Worm (Caenorhabditis elegans) whole organism, L1 larva: ENCODE results near the gene pfd-2.
A peak's percentile ranks its signal among the peaks of the same experiment; 100 is the strongest.

Experiments used
- C04F5.9 ChIP-seq: sonication (generic microtip); optimal IDR thresholded peaks from 2 replicates; lab custom pipeline; 2016; ENCODE audit warnings: missing genetic modification characterization, missing compliant biosample characterization
- C16A3.4 ChIP-seq: fragments of 150-350 bp; optimal IDR thresholded peaks from 2 replicates; lab custom pipeline; 2014; ENCODE audit warnings: missing biosample characterization, missing genetic modification characterization
- aha-1 ChIP-seq: fragments of 150-350 bp; optimal IDR thresholded peaks from 2 replicates; lab custom pipeline; 2014; ENCODE audit warnings: missing biosample characterization, missing genetic modification characterization
- alr-1 ChIP-seq: fragments of 200-800 bp; sonication (Bioruptor generic); optimal IDR thresholded peaks from 2 replicates; lab custom pipeline; 2018; ENCODE audit warnings: borderline replicate concordance, mild to moderate bottlenecking, missing genetic modification characterization, missing compliant biosample characterization
- ama-1 ChIP-seq: fragments of 150-350 bp; optimal IDR thresholded peaks from 2 replicates; lab custom pipeline; 2014
- ceh-63 ChIP-seq: fragments of 200-800 bp; sonication (Bioruptor generic); optimal IDR thresholded peaks from 2 replicates; lab custom pipeline; 2018; ENCODE audit warnings: mild to moderate bottlenecking, missing genetic modification characterization, missing compliant biosample characterization
- ceh-88 ChIP-seq: fragments of 200-800 bp; sonication (Bioruptor generic); IDR thresholded peaks from 2 replicates; pipeline ENCODE4 v1.3.6; 2022; ENCODE audit warnings: missing genetic modification characterization, missing compliant biosample characterization
- ces-1 ChIP-seq: fragments of 150-350 bp; optimal IDR thresholded peaks from 2 replicates; lab custom pipeline; 2014; ENCODE audit warnings: missing biosample characterization, missing genetic modification reagents, missing genetic modification characterization
- dpl-1 ChIP-seq, 3 experiments: fragments of 150-350 bp in 2 of 3; sonication (generic microtip) in 1 of 3; optimal IDR thresholded peaks; 2 replicates each; lab custom pipeline; 2014 to 2017; ENCODE audit warnings: missing biosample characterization in 3 of 3, missing genetic modification characterization in 3 of 3, missing genetic modification reagents in 3 of 3
- efl-1 ChIP-seq, 4 experiments: fragments of 150-350 bp; optimal IDR thresholded peaks in 3 of 4; peaks in 1 of 4; 1 replicate in 1 of 4; 2 replicates in 3 of 4; lab custom pipeline; 2014; ENCODE audit warnings: missing biosample characterization in 2 of 4, missing genetic modification characterization in 2 of 4, missing genetic modification reagents in 2 of 4
- egl-13 ChIP-seq: sonication (generic microtip); optimal IDR thresholded peaks from 2 replicates; lab custom pipeline; 2016; ENCODE audit warnings: missing genotype, missing genetic modification reagents, missing genetic modification characterization, missing compliant biosample characterization
- egl-27 ChIP-seq, 2 experiments: fragments of 150-350 bp in 1 of 2; sonication (generic microtip); optimal IDR thresholded peaks; 3 replicates each; lab custom pipeline; 2017 to 2018; ENCODE audit warnings: missing biosample characterization in 2 of 2, missing genetic modification characterization in 2 of 2, missing genetic modification reagents in 2 of 2
- elt-2 ChIP-seq: sonication (generic microtip); optimal IDR thresholded peaks from 2 replicates; lab custom pipeline; 2016; ENCODE audit warnings: missing genetic modification characterization, mild to moderate bottlenecking, inconsistent platforms, missing compliant biosample characterization, missing genetic modification reagents
- fkh-10 ChIP-seq: sonication (generic microtip); optimal IDR thresholded peaks from 2 replicates; lab custom pipeline; 2017; ENCODE audit warnings: missing biosample characterization, missing genetic modification reagents, missing genetic modification characterization
- fkh-8 ChIP-seq: sonication (generic microtip); optimal IDR thresholded peaks from 2 replicates; lab custom pipeline; 2016; ENCODE audit warnings: mild to moderate bottlenecking, missing genetic modification characterization, missing compliant biosample characterization
- grh-1 ChIP-seq: fragments of 200-800 bp; sonication (Bioruptor generic); IDR thresholded peaks from 2 replicates; pipeline ENCODE4 v1.3.6; 2022; ENCODE audit warnings: missing genetic modification reagents, missing genetic modification characterization, missing compliant biosample characterization
- hpl-2 ChIP-seq: fragments of 150-350 bp; optimal IDR thresholded peaks from 2 replicates; lab custom pipeline; 2014; ENCODE audit warnings: missing biosample characterization, missing genetic modification reagents, missing genetic modification characterization
- irx-1 ChIP-seq: sonication (generic microtip); optimal IDR thresholded peaks from 2 replicates; lab custom pipeline; 2016; ENCODE audit warnings: missing genetic modification characterization, missing compliant biosample characterization
- jun-1 ChIP-seq: fragments of 150-350 bp; optimal IDR thresholded peaks from 2 replicates; lab custom pipeline; 2014; ENCODE audit warnings: missing biosample characterization, missing genetic modification reagents, missing genetic modification characterization
- lin-14 ChIP-seq: fragments of 200-800 bp; sonication (Bioruptor generic); optimal IDR thresholded peaks from 2 replicates; lab custom pipeline; 2018; ENCODE audit warnings: mild to moderate bottlenecking, missing genetic modification characterization, moderate library complexity, missing compliant biosample characterization
- lin-15B ChIP-seq: fragments of 150-350 bp; sonication (generic microtip); optimal IDR thresholded peaks from 3 replicates; lab custom pipeline; 2014; ENCODE audit warnings: missing biosample characterization, missing genetic modification characterization
- lin-35 ChIP-seq, 2 experiments: fragments of 150-350 bp; optimal IDR thresholded peaks; 2 replicates each; lab custom pipeline; 2014; ENCODE audit warnings: missing biosample characterization in 2 of 2, missing genetic modification characterization in 2 of 2, missing genetic modification reagents in 2 of 2
- lin-39 ChIP-seq: fragments of 150-350 bp; optimal IDR thresholded peaks from 2 replicates; lab custom pipeline; 2014; ENCODE audit warnings: missing biosample characterization, missing genetic modification reagents, missing genetic modification characterization
- lir-3 ChIP-seq: sonication (generic microtip); optimal IDR thresholded peaks from 2 replicates; lab custom pipeline; 2016; ENCODE audit warnings: mild to moderate bottlenecking, missing genetic modification characterization, moderate library complexity, missing compliant biosample characterization; ENCODE audit not compliant: poor library complexity
- lsy-2 ChIP-seq, 2 experiments: fragments of 150-350 bp; optimal IDR thresholded peaks; 2 replicates each; lab custom pipeline; 2014; ENCODE audit warnings: missing biosample characterization in 2 of 2, missing genetic modification characterization in 2 of 2
- mab-9 ChIP-seq: fragments of 200-800 bp; sonication (Bioruptor generic); IDR thresholded peaks from 2 replicates; pipeline ENCODE4 v1.3.6; 2022; ENCODE audit warnings: missing genetic modification reagents, missing genetic modification characterization, missing compliant biosample characterization
- mdl-1 ChIP-seq, 2 experiments: fragments of 150-350 bp; optimal IDR thresholded peaks; 2 replicates each; lab custom pipeline; 2014 to 2017; ENCODE audit warnings: missing biosample characterization in 2 of 2, missing genetic modification characterization in 2 of 2, inconsistent platforms in 1 of 2
- mef-2 ChIP-seq: fragments of 150-350 bp; optimal IDR thresholded peaks from 2 replicates; lab custom pipeline; 2014; ENCODE audit warnings: missing biosample characterization, missing genetic modification characterization
- mep-1 ChIP-seq: fragments of 150-350 bp; optimal IDR thresholded peaks from 2 replicates; lab custom pipeline; 2014; ENCODE audit warnings: missing biosample characterization, missing genetic modification characterization
- nhr-11 ChIP-seq: fragments of 150-350 bp; optimal IDR thresholded peaks from 2 replicates; lab custom pipeline; 2014; ENCODE audit warnings: missing biosample characterization, missing genetic modification characterization
- nhr-12 ChIP-seq: sonication (generic microtip); optimal IDR thresholded peaks from 2 replicates; lab custom pipeline; 2017; ENCODE audit warnings: missing biosample characterization, missing genetic modification characterization
- nhr-19 ChIP-seq: fragments of 200-800 bp; sonication (Bioruptor generic); conservative IDR thresholded peaks from 2 replicates; pipeline ENCODE4 v1.3.6; 2022; ENCODE audit warnings: missing genetic modification characterization, missing compliant biosample characterization
- nhr-237 ChIP-seq: fragments of 150-350 bp; optimal IDR thresholded peaks from 2 replicates; lab custom pipeline; 2014; ENCODE audit warnings: missing biosample characterization, missing genetic modification characterization
- nhr-28 ChIP-seq: fragments of 150-350 bp; optimal IDR thresholded peaks from 2 replicates; lab custom pipeline; 2014; ENCODE audit warnings: missing biosample characterization, missing genetic modification characterization
- nhr-76 ChIP-seq: sonication (generic microtip); optimal IDR thresholded peaks from 2 replicates; lab custom pipeline; 2017; ENCODE audit warnings: missing biosample characterization, missing genetic modification characterization
- nhr-77 ChIP-seq: fragments of 150-350 bp; optimal IDR thresholded peaks from 2 replicates; lab custom pipeline; 2014; ENCODE audit warnings: missing biosample characterization, missing genetic modification characterization
- nhr-90 ChIP-seq: sonication (generic microtip); optimal IDR thresholded peaks from 2 replicates; lab custom pipeline; 2016; ENCODE audit warnings: mild to moderate bottlenecking, missing genetic modification characterization, missing compliant biosample characterization; ENCODE audit not compliant: poor library complexity
- pag-3 ChIP-seq: sonication (generic microtip); optimal IDR thresholded peaks from 2 replicates; lab custom pipeline; 2017; ENCODE audit warnings: missing genetic modification characterization, mild to moderate bottlenecking, missing compliant biosample characterization, antibody characterized with exemption, borderline replicate concordance; ENCODE audit not compliant: insufficient read depth
- pax-3 ChIP-seq: fragments of 200-800 bp; sonication (Bioruptor generic); optimal IDR thresholded peaks from 2 replicates; lab custom pipeline; 2018; ENCODE audit warnings: mild to moderate bottlenecking, missing genetic modification characterization, moderate library complexity, missing compliant biosample characterization
- pqm-1 ChIP-seq: sonication (generic microtip); optimal IDR thresholded peaks from 3 replicates; lab custom pipeline; 2017; ENCODE audit warnings: missing biosample characterization, missing genetic modification characterization
- skn-1 ChIP-seq: fragments of 150-350 bp; optimal IDR thresholded peaks from 2 replicates; lab custom pipeline; 2014; ENCODE audit warnings: missing biosample characterization, missing genetic modification characterization
- snpc-4 ChIP-seq: fragments of 150-350 bp; optimal IDR thresholded peaks from 2 replicates; lab custom pipeline; 2014; ENCODE audit warnings: missing biosample characterization, missing genetic modification characterization
- snu-23 ChIP-seq: sonication (generic microtip); optimal IDR thresholded peaks from 2 replicates; lab custom pipeline; 2016; ENCODE audit warnings: missing genetic modification characterization, missing compliant biosample characterization
- sox-4 ChIP-seq: sonication (generic microtip); optimal IDR thresholded peaks from 2 replicates; lab custom pipeline; 2016; ENCODE audit warnings: missing genetic modification characterization, missing compliant biosample characterization
- tbx-2 ChIP-seq: sonication (generic microtip); optimal IDR thresholded peaks from 2 replicates; lab custom pipeline; 2016; ENCODE audit warnings: missing genetic modification characterization, missing compliant biosample characterization
- tlp-1 ChIP-seq: fragments of 150-350 bp; optimal IDR thresholded peaks from 2 replicates; lab custom pipeline; 2014; ENCODE audit warnings: missing biosample characterization, missing genetic modification characterization
- unc-130 ChIP-seq: fragments of 150-350 bp; optimal IDR thresholded peaks from 2 replicates; lab custom pipeline; 2017; ENCODE audit warnings: missing biosample characterization, missing genetic modification characterization, inconsistent platforms
- unc-30 ChIP-seq: sonication (generic microtip); optimal IDR thresholded peaks from 2 replicates; lab custom pipeline; 2017; ENCODE audit warnings: missing biosample characterization, missing genetic modification characterization
- unc-86 ChIP-seq: sonication (generic microtip); optimal IDR thresholded peaks from 2 replicates; lab custom pipeline; 2016; ENCODE audit warnings: missing genetic modification characterization, missing compliant biosample characterization
- zag-1 ChIP-seq: fragments of 150-350 bp; optimal IDR thresholded peaks from 2 replicates; lab custom pipeline; 2014; ENCODE audit warnings: missing biosample characterization, missing genetic modification characterization
- ztf-11 ChIP-seq, 2 experiments: sonication (generic microtip); optimal IDR thresholded peaks; 2 replicates each; lab custom pipeline; 2016 to 2017; ENCODE audit warnings: missing genetic modification characterization in 2 of 2, missing biosample characterization in 1 of 2, missing compliant biosample characterization in 1 of 2
- ztf-4 ChIP-seq: fragments of 150-350 bp; optimal IDR thresholded peaks from 2 replicates; lab custom pipeline; 2014; ENCODE audit warnings: missing biosample characterization, missing genetic modification characterization

The pfd-2 gene

ce11 chrII:4299227-4299703 is 27.3 kb upstream of the pfd-2 start, which contains the start of gene sco-1 (continued):
- TF ChIP-seq irx-1 (peak; percentile 97), nhr-76 (tag; lab: Kevin White, UChicago) (peak; percentile 65), efl-1 (optimal IDR thresholded peaks at IDR 0.05; lab: Kevin White, UChicago) (peak; percentile 93 to 95), efl-1 (GFP tag; optimal IDR thresholded peaks at IDR 0.05 in 1 of 2; lab: Kevin White, UChicago) (peak; percentile 84 to 99), zag-1 (peak; percentile 92), snu-23 (GFP tag; lab: Kevin White, UChicago) (peak; percentile 99), sox-4 (tag; lab: Kevin White, UChicago) (peak; percentile 95), elt-2 (tag; lab: Kevin White, UChicago) (peak; percentile 99), ces-1 (GFP tag; lab: Kevin White, UChicago) (peak; percentile 33), nhr-11 (tag; lab: Kevin White, UChicago) (peak; percentile 85), lin-15B (tag; lab: Kevin White, UChicago) (peak; percentile 95), ama-1 (peak; percentile 78), nhr-12 (tag; lab: Kevin White, UChicago) (peak; percentile 25), nhr-77 (tag; lab: Kevin White, UChicago) (peak; percentile 95), snpc-4 (tag; lab: Kevin White, UChicago) (peak; percentile 78), tlp-1 (tag; lab: Kevin White, UChicago) (no peak), jun-1 (tag; lab: Kevin White, UChicago) (peak; percentile 93), tbx-2 (peak; percentile 98), nhr-28 (tag; lab: Kevin White, UChicago) (peak; percentile 28), unc-86 (tag; lab: Kevin White, UChicago) (peak; percentile 97), ztf-4 (tag; lab: Kevin White, UChicago) (peak; percentile 87), ceh-63 (GFP tag; lab: Kevin White, UChicago) (peak; percentile 85), egl-13 (tag; lab: Kevin White, UChicago) (peak; percentile 97), aha-1 (tag; lab: Kevin White, UChicago) (peak; percentile 76), C16A3.4 (peak; percentile 93), mef-2 (tag; lab: Kevin White, UChicago) (peak; percentile 34), mdl-1 (tag; optimal IDR thresholded peaks at IDR 0.05; lab: Kevin White, UChicago) (peak in 1 of 2 experiments; percentile 92), pqm-1 (tag; lab: Kevin White, UChicago) (no peak), unc-30 (no peak), grh-1 (GFP tag; lab: Robert Waterston, UW) (peak; percentile 97), lsy-2 (tag; optimal IDR thresholded peaks at IDR 0.05; lab: Kevin White, UChicago) (peak; percentile 96 to 97), pag-3 (no peak), lir-3 (peak; percentile 98), unc-130 (tag; lab: Kevin White, UChicago) (peak; percentile 92), dpl-1 (GFP tag; optimal IDR thresholded peaks at IDR 0.05; lab: Kevin White, UChicago) (peak; percentile 85 to 89 (median 87)), nhr-19 (GFP tag; lab: Robert Waterston, UW) (peak; percentile 97), fkh-8 (peak; percentile 98), mab-9 (GFP tag; lab: Robert Waterston, UW) (peak; percentile 98), mep-1 (peak; percentile 93), nhr-237 (tag; lab: Kevin White, UChicago) (peak; percentile 85), lin-14 (GFP tag; lab: Kevin White, UChicago) (peak; percentile 97), ztf-11 (tag; optimal IDR thresholded peaks at IDR 0.05; lab: Kevin White, UChicago) (peak in 1 of 2 experiments; percentile 98), pax-3 (tag; lab: Kevin White, UChicago) (peak; percentile 96), ceh-88 (GFP tag; lab: Robert Waterston, UW) (peak; percentile 92), alr-1 (no peak), hpl-2 (GFP tag; lab: Kevin White, UChicago) (peak; percentile 70), C04F5.9 (tag; lab: Kevin White, UChicago) (peak; percentile 97), skn-1 (tag; lab: Kevin White, UChicago) (peak; percentile 95), nhr-90 (peak; percentile 98), lin-39 (peak; percentile 92), lin-35 (GFP tag; optimal IDR thresholded peaks at IDR 0.05; lab: Kevin White, UChicago) (peak; percentile 88 to 91), egl-27 (tag; optimal IDR thresholded peaks at IDR 0.05; lab: Kevin White, UChicago) (peak; percentile 26 to 56), fkh-10 (peak; percentile 91)
